Fruit fly (Drosophila melanogaster) whole organism, embryonic: ENCODE data around the gene CG13700.

Source experiments
- Blimp-1 ChIP-seq: fragments of 200-800 bp; sonication (Bioruptor generic); optimal IDR thresholded peaks from 3 replicates; lab custom pipeline; 2018; ENCODE audit warnings: missing biosample characterization, missing genetic modification characterization, mild to moderate bottlenecking, moderate library complexity, missing genetic modification reagents
- CG10654 ChIP-seq: fragments of 200-800 bp; sonication (Bioruptor generic); optimal IDR thresholded peaks from 2 replicates; lab custom pipeline; 2016; ENCODE audit warnings: missing biosample characterization, missing genetic modification characterization
- CG12391 ChIP-seq: fragments of 200-800 bp; sonication (Bioruptor generic); optimal IDR thresholded peaks from 3 replicates; lab custom pipeline; 2018; ENCODE audit warnings: missing biosample characterization, mild to moderate bottlenecking, missing genetic modification characterization, moderate library complexity
- CG12744 ChIP-seq: fragments of 200-800 bp; sonication (Bioruptor generic); optimal IDR thresholded peaks from 2 replicates; lab custom pipeline; 2016; ENCODE audit warnings: missing biosample characterization, missing genetic modification characterization
- CG13894 ChIP-seq: fragments of 200-800 bp; sonication (Bioruptor generic); optimal IDR thresholded peaks from 3 replicates; lab custom pipeline; 2018; ENCODE audit warnings: missing biosample characterization, mild to moderate bottlenecking, missing genetic modification characterization, moderate library complexity
- CG14710 ChIP-seq: fragments of 200-800 bp; sonication (Bioruptor generic); optimal IDR thresholded peaks from 3 replicates; lab custom pipeline; 2019; ENCODE audit warnings: missing biosample characterization, mild to moderate bottlenecking, missing genetic modification characterization, moderate library complexity
- CG14965 ChIP-seq: fragments of 200-800 bp; sonication (Bioruptor generic); optimal IDR thresholded peaks from 2 replicates; lab custom pipeline; 2016; ENCODE audit warnings: missing biosample characterization, missing genetic modification characterization, borderline replicate concordance
- CG1529 ChIP-seq: fragments of 200-800 bp; sonication (Bioruptor generic); optimal IDR thresholded peaks from 3 replicates; lab custom pipeline; 2018; ENCODE audit warnings: missing biosample characterization, missing genetic modification characterization
- CG15514 ChIP-seq: fragments of 200-800 bp; sonication (Bioruptor generic); optimal IDR thresholded peaks from 3 replicates; lab custom pipeline; 2017; ENCODE audit warnings: missing biosample characterization, missing genetic modification characterization, mild to moderate bottlenecking, moderate library complexity, missing genetic modification reagents
- CG18011 ChIP-seq: fragments of 200-800 bp; sonication (Bioruptor generic); optimal IDR thresholded peaks from 2 replicates; lab custom pipeline; 2017; ENCODE audit warnings: missing biosample characterization, missing genetic modification characterization, mild to moderate bottlenecking, moderate library complexity, missing genotype
- CG2199 ChIP-seq: fragments of 200-800 bp; sonication (Bioruptor generic); IDR thresholded peaks from 3 replicates; pipeline ENCODE4 v1.3.6; 2022; ENCODE audit warnings: missing biosample characterization, missing genetic modification characterization
- CG31388 ChIP-seq: fragments of 200-800 bp; sonication (Bioruptor generic); optimal IDR thresholded peaks from 2 replicates; lab custom pipeline; 2016; ENCODE audit warnings: missing biosample characterization, missing genetic modification characterization
- CG3281 ChIP-seq: fragments of 200-800 bp; sonication (Bioruptor generic); optimal IDR thresholded peaks from 3 replicates; lab custom pipeline; 2017; ENCODE audit warnings: missing biosample characterization, mild to moderate bottlenecking, missing genetic modification characterization
- CG33557 ChIP-seq: fragments of 200-800 bp; sonication (Bioruptor generic); optimal IDR thresholded peaks from 2 replicates; lab custom pipeline; 2019; ENCODE audit warnings: missing biosample characterization, mild to moderate bottlenecking, missing genetic modification characterization, moderate library complexity
- D19A ChIP-seq: fragments of 200-800 bp; optimal IDR thresholded peaks from 3 replicates; lab custom pipeline; 2019; ENCODE audit warnings: missing biosample characterization, mild to moderate bottlenecking, missing genetic modification characterization, moderate library complexity
- H2.0 ChIP-seq: fragments of 200-800 bp; sonication (Bioruptor generic); IDR thresholded peaks from 2 replicates; pipeline ENCODE4 v1.3.6; 2022; ENCODE audit warnings: missing biosample characterization, missing genetic modification characterization
- Hr39 ChIP-seq: fragments of >200 bp; optimal IDR thresholded peaks from 2 replicates; lab custom pipeline; 2017
- MESR4 ChIP-seq: fragments of 200-800 bp; sonication (Bioruptor generic); optimal IDR thresholded peaks from 2 replicates; lab custom pipeline; 2018; ENCODE audit warnings: missing biosample characterization, mild to moderate bottlenecking, missing genetic modification characterization, moderate library complexity
- Myb ChIP-seq: fragments of 200-800 bp; sonication (Bioruptor generic); optimal IDR thresholded peaks from 2 replicates; lab custom pipeline; 2016; ENCODE audit warnings: missing biosample characterization, missing genetic modification characterization
- NK7.1 ChIP-seq: fragments of 200-800 bp; sonication (Bioruptor generic); optimal IDR thresholded peaks from 3 replicates; lab custom pipeline; 2016; ENCODE audit warnings: missing biosample characterization, missing genetic modification characterization
- Neu2 ChIP-seq: fragments of 200-800 bp; sonication (Bioruptor generic); optimal IDR thresholded peaks from 3 replicates; lab custom pipeline; 2016; ENCODE audit warnings: missing biosample characterization, missing genetic modification characterization, borderline replicate concordance
- Nf-YA ChIP-seq: fragments of 200-800 bp; sonication (Bioruptor generic); IDR thresholded peaks from 2 replicates; pipeline ENCODE4 v1.3.6; 2022; ENCODE audit warnings: missing biosample characterization, missing genetic modification characterization
- Sox100B ChIP-seq: fragments of 200-800 bp; sonication (Bioruptor generic); optimal IDR thresholded peaks from 3 replicates; lab custom pipeline; 2018; ENCODE audit warnings: missing biosample characterization, mild to moderate bottlenecking, missing genetic modification characterization
- aop ChIP-seq: fragments of 200-800 bp; sonication (Bioruptor generic); IDR thresholded peaks from 2 replicates; pipeline ENCODE4 v1.3.6; 2022; ENCODE audit warnings: missing biosample characterization, missing genetic modification characterization
- ara ChIP-seq: fragments of 200-800 bp; sonication (Bioruptor generic); IDR thresholded peaks from 2 replicates; pipeline ENCODE4 v1.3.6; 2022; ENCODE audit warnings: missing biosample characterization, missing genetic modification characterization
- bsh ChIP-seq, 2 experiments: fragments of 200-800 bp; sonication (Bioruptor generic); optimal IDR thresholded peaks; 2 replicates each; lab custom pipeline; 2017 to 2018; ENCODE audit warnings: mild to moderate bottlenecking in 2 of 2, missing biosample characterization in 2 of 2, missing genetic modification characterization in 2 of 2, moderate library complexity in 1 of 2
- dmrt99B ChIP-seq: fragments of 200-800 bp; sonication (Bioruptor generic); optimal IDR thresholded peaks from 2 replicates; lab custom pipeline; 2018; ENCODE audit warnings: missing biosample characterization, mild to moderate bottlenecking, missing genetic modification characterization, moderate library complexity
- gem ChIP-seq: fragments of 200-800 bp; sonication (Bioruptor generic); optimal IDR thresholded peaks from 2 replicates; lab custom pipeline; 2019; ENCODE audit warnings: missing biosample characterization, mild to moderate bottlenecking, missing genetic modification characterization, moderate library complexity
- hth ChIP-seq: fragments of >200 bp; optimal IDR thresholded peaks from 2 replicates; lab custom pipeline; 2017; ENCODE audit warnings: inconsistent platforms
- mam ChIP-seq: fragments of 200-800 bp; sonication (Bioruptor generic); optimal IDR thresholded peaks from 3 replicates; lab custom pipeline; 2016; ENCODE audit warnings: missing biosample characterization, missing genetic modification characterization
- nerfin-1 ChIP-seq: fragments of 200-800 bp; sonication (Bioruptor generic); optimal IDR thresholded peaks from 3 replicates; lab custom pipeline; 2019; ENCODE audit warnings: missing biosample characterization, mild to moderate bottlenecking, missing genetic modification characterization, moderate library complexity
- oc ChIP-seq: fragments of 200-800 bp; sonication (Bioruptor generic); optimal IDR thresholded peaks from 2 replicates; lab custom pipeline; 2018; ENCODE audit warnings: missing biosample characterization, mild to moderate bottlenecking, missing genetic modification characterization, moderate library complexity
- p53 ChIP-seq: fragments of 200-800 bp; sonication (Bioruptor generic); optimal IDR thresholded peaks from 2 replicates; lab custom pipeline; 2016; ENCODE audit warnings: missing biosample characterization, missing genetic modification characterization
- pum ChIP-seq: fragments of 200-800 bp; sonication (Bioruptor generic); optimal IDR thresholded peaks from 2 replicates; lab custom pipeline; 2016; ENCODE audit warnings: missing biosample characterization, missing genetic modification characterization
- sens ChIP-seq: fragments of 200-800 bp; sonication (Bioruptor generic); peaks from one replicate; lab custom pipeline; 2016; ENCODE audit warnings: missing biosample characterization, missing genetic modification characterization

Gene CG13700

dm6 chr3L:18265543-18265942 lies 35.5 kb downstream of the CG13700 start (continued):
- TF ChIP-seq CG3281 (GFP tag; lab: Kevin White, UChicago): no peak
- TF ChIP-seq hth (lab: Kevin White, UChicago): no peak
- TF ChIP-seq CG31388 (GFP tag; lab: Kevin White, UChicago): no peak
- TF ChIP-seq CG18011: no peak
- TF ChIP-seq NK7.1 (GFP tag; lab: Kevin White, UChicago): no peak
- TF ChIP-seq CG33557: no peak
- no peak for TF ChIP-seq CG1529
- TF ChIP-seq CG10654 (GFP tag; lab: Kevin White, UChicago): no peak
- TF ChIP-seq CG2199: 0 out of 3 replicates have a peak, but pooled peaks have one; percentile 25
- peak; percentile 97 for TF ChIP-seq CG13894 (tag; lab: Kevin White, UChicago)
- no peak for TF ChIP-seq aop (GFP tag; lab: Robert Waterston, UW)
- no peak for TF ChIP-seq H2.0 (GFP tag; lab: Robert Waterston, UW)
- peak; percentile 21 for TF ChIP-seq oc (tag; lab: Kevin White, UChicago)
- peak; percentile 4 for TF ChIP-seq nerfin-1 (tag; lab: Kevin White, UChicago)
- no peak for TF ChIP-seq CG14965 (GFP tag; lab: Kevin White, UChicago)
- no peak for TF ChIP-seq pum (GFP tag; lab: Kevin White, UChicago)
- no peak for TF ChIP-seq CG12744 (GFP tag; lab: Kevin White, UChicago)

DNA sequence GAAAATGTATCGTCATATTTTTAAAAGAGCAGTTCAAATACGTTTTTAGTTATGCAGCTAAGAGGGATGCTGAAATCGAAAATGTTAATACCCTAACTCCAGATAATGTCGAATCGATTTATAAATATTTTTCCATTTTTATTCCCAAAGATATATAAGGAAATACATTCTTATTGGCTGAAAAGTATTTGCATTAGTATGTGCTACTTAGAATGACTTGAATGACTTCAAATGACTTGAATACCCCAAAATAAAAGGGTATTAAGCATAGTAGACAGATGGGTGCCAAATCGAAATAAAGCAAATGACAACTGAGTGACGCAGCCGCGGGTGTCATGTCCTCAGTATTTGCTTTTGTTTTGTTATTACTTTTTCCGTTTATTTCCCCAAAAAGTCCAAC lies 42.3 kb downstream of the CG13700 start:
- peak; percentile 72 for TF ChIP-seq sens (GFP tag; lab: Kevin White, UChicago)
- no peak for TF ChIP-seq ara (GFP tag; lab: Robert Waterston, UW)
- peak; percentile 20 for TF ChIP-seq gem
- TF ChIP-seq Blimp-1 (GFP tag; lab: Kevin White, UChicago): peak; percentile 19
- TF ChIP-seq D19A (tag; lab: Kevin White, UChicago): peak; percentile 83
- peak in 1 of 2 experiments; percentile 8 for TF ChIP-seq bsh (GFP tag; optimal IDR thresholded peaks at IDR 0.05; lab: Kevin White, UChicago)

dm6 chr3L:18257001-18257400 lies 44.1 kb downstream of the CG13700 start:
- TF ChIP-seq MESR4 (GFP tag; lab: Kevin White, UChicago): no peak
- no peak for TF ChIP-seq p53 (GFP tag; lab: Kevin White, UChicago)
- no peak for TF ChIP-seq CG14710 (tag; lab: Kevin White, UChicago)
- TF ChIP-seq sens (GFP tag; lab: Kevin White, UChicago): peak; percentile 39
- no peak for TF ChIP-seq Sox100B (GFP tag; lab: Kevin White, UChicago)
- TF ChIP-seq Neu2 (GFP tag; lab: Kevin White, UChicago): no peak
- TF ChIP-seq Myb: no peak
- TF ChIP-seq dmrt99B (tag; lab: Kevin White, UChicago): no peak
- TF ChIP-seq, all 482 proteins: peak for 1

DNA sequence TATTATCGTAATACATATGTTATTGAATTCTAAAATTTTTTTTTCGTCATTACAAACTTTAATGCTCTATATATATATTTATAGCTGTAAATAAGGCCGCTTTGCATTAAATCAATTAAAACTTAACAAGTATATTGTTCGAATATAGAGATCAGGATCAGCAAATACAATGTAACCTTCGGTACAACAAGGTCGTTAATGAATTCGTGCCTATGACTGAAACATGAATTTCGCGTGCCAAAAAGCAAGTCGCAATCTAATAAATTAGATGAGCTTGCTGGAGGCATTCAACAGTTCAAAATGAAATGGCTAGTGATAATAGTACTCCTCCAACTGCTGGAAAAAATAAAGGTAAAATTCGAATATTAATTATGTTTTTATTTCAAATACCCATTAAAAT lies 49.3 kb downstream of the CG13700 start, which contains the start of gene CheA75a:
TSS of gene CheA75a (plus strand) at position 301 of the 400 bp plus-strand sequence.
- TF ChIP-seq CG15514 (GFP tag; lab: Kevin White, UChicago): no peak
- TF ChIP-seq Nf-YA (GFP tag; lab: Robert Waterston, UW): no peak
- no peak for TF ChIP-seq Hr39
- no peak for TF ChIP-seq mam (GFP tag; lab: Kevin White, UChicago)
- no peak for TF ChIP-seq CG12391
- TF ChIP-seq, all 482 proteins: peak for 0
